Worm (Caenorhabditis elegans) whole organism, midembryonic: ENCODE results near the gene C06C3.4.

ENCODE experiments used
- cog-1 ChIP-seq: sonication (generic microtip); optimal IDR thresholded peaks from 2 replicates; lab custom pipeline; 2016; ENCODE audit warnings: missing genetic modification characterization, missing compliant biosample characterization
- flt-1 ChIP-seq: fragments of 200-800 bp; sonication (Bioruptor generic); IDR thresholded peaks from 2 replicates; pipeline ENCODE4 v1.3.6; 2022; ENCODE audit warnings: missing genetic modification characterization, missing compliant biosample characterization
- ref-1 ChIP-seq: fragments of 200-800 bp; sonication (Bioruptor generic); conservative IDR thresholded peaks from 2 replicates; pipeline ENCODE4 v1.3.6; 2022; ENCODE audit warnings: missing genetic modification reagents, missing genetic modification characterization, missing compliant biosample characterization
- ztf-23 ChIP-seq: fragments of 200-800 bp; sonication (Bioruptor generic); IDR thresholded peaks from 2 replicates; pipeline ENCODE4 v1.3.6; 2022; ENCODE audit warnings: missing genetic modification reagents, missing genetic modification characterization, missing compliant biosample characterization
- ztf-29 ChIP-seq: fragments of 200-800 bp; sonication (Bioruptor generic); IDR thresholded peaks from 2 replicates; pipeline ENCODE4 v1.3.6; 2022; ENCODE audit warnings: missing genetic modification reagents, missing genetic modification characterization, missing compliant biosample characterization

DNA sequence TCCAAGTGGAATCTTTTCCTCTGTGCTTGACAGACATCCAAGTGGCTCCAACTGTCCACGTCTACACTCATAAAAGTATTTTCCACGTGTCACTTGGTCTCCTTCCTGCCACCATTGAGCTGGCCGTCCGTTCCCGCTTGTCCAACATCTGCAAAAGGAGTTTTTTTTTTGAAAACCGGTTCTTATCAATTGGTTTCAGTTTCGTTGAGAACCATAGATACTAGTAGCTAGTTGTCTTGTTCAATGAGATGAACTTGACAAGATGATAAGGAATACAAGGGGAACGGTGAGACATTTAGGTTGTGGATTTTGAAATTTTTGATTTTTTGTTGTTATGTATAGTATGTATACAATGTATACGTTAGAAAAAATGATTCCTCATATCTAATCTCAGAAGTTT, 27.3 kb upstream of the C06C3.4 start:
- TF ChIP-seq ztf-29 (GFP tag; lab: Robert Waterston, UW), result no peak
- no peak for TF ChIP-seq flt-1 (GFP tag; lab: Robert Waterston, UW)
- no peak for TF ChIP-seq cog-1 (tag; lab: Kevin White, UChicago)
- TF ChIP-seq ztf-23 (GFP tag; lab: Robert Waterston, UW), result no peak
- no peak for TF ChIP-seq ref-1 (GFP tag; lab: Robert Waterston, UW)
